Worm (Caenorhabditis elegans): ENCODE measurements around the gene dex-1.

ce11 chrIII:5478824-5479368, 47.0 kb upstream of the dex-1 start, which contains the start of the genes R02F2.6 and R02F2.5:
- no peak for TF ChIP-seq madf-10 (tag; optimal IDR thresholded peaks at IDR 0.05)
- no peak for TF ChIP-seq sptf-2 (GFP tag; optimal IDR thresholded peaks at IDR 0.05)
- no peak for TF ChIP-seq cebp-2 (GFP tag; IDR thresholded peaks at IDR 0.05)

Data from whole organism, young adult.